Worm (Caenorhabditis elegans): Measurements from ENCODE around the gene rev-3.
A peak's percentile ranks its signal among the peaks of the same experiment; 100 is the strongest.

rev-3 gene

ce11 chrIII:5814799-5815198 lies 24.3 kb upstream of the rev-3 start, which contains the start of gene R12B2.7 (continued):
- TF ChIP-seq nhr-20 (tag; optimal IDR thresholded peaks at IDR 0.05) (peak; percentile 40), snu-23 (GFP tag; optimal IDR thresholded peaks at IDR 0.05) (peak; percentile 32), ceh-90 (tag; optimal IDR thresholded peaks at IDR 0.05) (no peak), nhr-84 (tag; optimal IDR thresholded peaks at IDR 0.05) (no peak), elt-2 (tag; optimal IDR thresholded peaks at IDR 0.05) (no peak), isw-1 (GFP tag; IDR thresholded peaks at IDR 0.05) (no peak), ceh-88 (GFP tag; IDR thresholded peaks at IDR 0.05) (no peak), lir-3 (tag; optimal IDR thresholded peaks at IDR 0.05; ENCODE audit: poor library complexity) (no peak), skn-1 (tag; optimal IDR thresholded peaks at IDR 0.05) (no peak), dpl-1 (GFP tag; optimal IDR thresholded peaks at IDR 0.05) (peak in 1 of 3 experiments; percentile 2), aha-1 (tag; optimal IDR thresholded peaks at IDR 0.05) (no peak), ces-1 (GFP tag; optimal IDR thresholded peaks at IDR 0.05) (no peak), nhr-28 (tag; optimal IDR thresholded peaks at IDR 0.05) (no peak)

- no peak for TF ChIP-seq lir-3 (tag; optimal IDR thresholded peaks at IDR 0.05; ENCODE audit: poor library complexity)
- no peak for TF ChIP-seq jun-1 (tag; optimal IDR thresholded peaks at IDR 0.05)
- TF ChIP-seq elt-2 (tag; optimal IDR thresholded peaks at IDR 0.05) = peak; percentile 44
- no peak for TF ChIP-seq fkh-4 (tag; optimal IDR thresholded peaks at IDR 0.05; ENCODE audit: borderline replicate concordance)
- TF ChIP-seq ceh-82 (tag; optimal IDR thresholded peaks at IDR 0.05) = no peak
- TF ChIP-seq efl-1 (optimal IDR thresholded peaks at IDR 0.05) = no peak
- TF ChIP-seq efl-1 (GFP tag; optimal IDR thresholded peaks at IDR 0.05 in 1 of 2) = peak in 1 of 2 experiments; percentile 77
- TF ChIP-seq irx-1 (tag; optimal IDR thresholded peaks at IDR 0.05) = no peak
- TF ChIP-seq nhr-77 (tag; optimal IDR thresholded peaks at IDR 0.05) = no peak
- no peak for TF ChIP-seq fos-1 (tag; optimal IDR thresholded peaks at IDR 0.05)
- TF ChIP-seq ets-5 (GFP tag; IDR thresholded peaks at IDR 0.05) = no peak
- TF ChIP-seq nhr-85 (tag) = no peak
Measured at ce11 chrIII:5814098-5814497, 23.6 kb upstream of the rev-3 start.

- TF ChIP-seq ztf-11 (tag; optimal IDR thresholded peaks at IDR 0.05) (no peak), nhr-19 (GFP tag; conservative IDR thresholded peaks at IDR 0.05) (no peak), ztf-4 (tag; optimal IDR thresholded peaks at IDR 0.05) (no peak), C04F5.9 (tag; optimal IDR thresholded peaks at IDR 0.05) (no peak), skn-1 (tag; optimal IDR thresholded peaks at IDR 0.05) (no peak), elt-3 (tag; optimal IDR thresholded peaks at IDR 0.05) (peak in 1 of 6 experiments; percentile 19), hpl-2 (GFP tag; optimal IDR thresholded peaks at IDR 0.05) (no peak), nhr-28 (tag; optimal IDR thresholded peaks at IDR 0.05) (no peak), lin-39 (tag; optimal IDR thresholded peaks at IDR 0.05) (no peak), blmp-1 (tag; optimal IDR thresholded peaks at IDR 0.05) (peak; percentile 40), lin-35 (GFP tag; optimal IDR thresholded peaks at IDR 0.05) (peak in 1 of 2 experiments; percentile 29), lin-14 (GFP tag; optimal IDR thresholded peaks at IDR 0.05) (peak; percentile 6)
Measured at ce11 chrIII:5813501-5813900, 23.1 kb upstream of the rev-3 start.

ce11 chrIII:5812672-5813071 lies 22.2 kb upstream of the rev-3 start:
- TF ChIP-seq lin-14 (GFP tag; optimal IDR thresholded peaks at IDR 0.05) (peak; percentile 66), egl-13 (tag; optimal IDR thresholded peaks at IDR 0.05) (no peak), blmp-1 (tag; optimal IDR thresholded peaks at IDR 0.05) (peak; percentile 81), ceh-88 (GFP tag; IDR thresholded peaks at IDR 0.05) (no peak), nhr-47 (tag; optimal IDR thresholded peaks at IDR 0.05) (no peak), aly-2 (tag; optimal IDR thresholded peaks at IDR 0.05) (no peak), ztf-11 (tag; optimal IDR thresholded peaks at IDR 0.05) (no peak), nhr-84 (tag; optimal IDR thresholded peaks at IDR 0.05) (no peak), lsy-2 (tag; optimal IDR thresholded peaks at IDR 0.05) (peak in 1 of 2 experiments; percentile 5), nhr-71 (tag; optimal IDR thresholded peaks at IDR 0.05) (peak; percentile 47), lin-35 (GFP tag; optimal IDR thresholded peaks at IDR 0.05) (peak in 1 of 2 experiments; percentile 52), nhr-85 (tag) (peak; percentile 64), aha-1 (tag; optimal IDR thresholded peaks at IDR 0.05) (no peak), nhr-77 (tag; optimal IDR thresholded peaks at IDR 0.05) (no peak), vab-15 (tag; optimal IDR thresholded peaks at IDR 0.05) (no peak), C16A3.4 (tag; optimal IDR thresholded peaks at IDR 0.05) (no peak), mep-1 (tag; optimal IDR thresholded peaks at IDR 0.05) (peak; percentile 31), mef-2 (tag; optimal IDR thresholded peaks at IDR 0.05) (no peak), tbx-2 (tag; optimal IDR thresholded peaks at IDR 0.05) (peak; percentile 36), nhr-20 (tag; optimal IDR thresholded peaks at IDR 0.05) (peak; percentile 36), ceh-82 (tag; optimal IDR thresholded peaks at IDR 0.05) (no peak), efl-3 (GFP tag; optimal IDR thresholded peaks at IDR 0.05) (no peak), tlp-1 (tag; optimal IDR thresholded peaks at IDR 0.05) (no peak), snpc-4 (tag; optimal IDR thresholded peaks at IDR 0.05) (no peak), elt-3 (tag; optimal IDR thresholded peaks at IDR 0.05) (peak in 4 of 6 experiments; percentile 7 to 66 (median 34)), snu-23 (GFP tag; optimal IDR thresholded peaks at IDR 0.05) (peak; percentile 32), sptf-1 (tag; optimal IDR thresholded peaks at IDR 0.05) (no peak), efl-1 (optimal IDR thresholded peaks at IDR 0.05) (no peak), efl-1 (GFP tag; optimal IDR thresholded peaks at IDR 0.05 in 1 of 2) (peak in 1 of 2 experiments; percentile 68)

Data from whole organism, L1 larva.